Fruit fly (Drosophila melanogaster) whole organism, embryonic: ENCODE results near the gene trbl.
A peak's percentile ranks its signal among the peaks of the same experiment; 100 is the strongest.

Experiments
- CG1024 ChIP-seq: fragments of 200-800 bp; sonication (Bioruptor generic); IDR thresholded peaks from 2 replicates; pipeline ENCODE4 v1.3.6; 2022; ENCODE audit warnings: missing biosample characterization, missing genetic modification characterization
- CG10267 ChIP-seq: fragments of 200-800 bp; sonication (Bioruptor generic); optimal IDR thresholded peaks from 2 replicates; lab custom pipeline; 2018; ENCODE audit warnings: missing biosample characterization, mild to moderate bottlenecking, missing genetic modification characterization, moderate library complexity
- CG10959 ChIP-seq: fragments of 200-800 bp; sonication (Bioruptor generic); IDR thresholded peaks from 2 replicates; pipeline ENCODE4 v1.3.6; 2022; ENCODE audit warnings: missing biosample characterization, missing genetic modification characterization
- CG11247 ChIP-seq: fragments of 200-800 bp; sonication (Bioruptor generic); IDR thresholded peaks from 2 replicates; pipeline ENCODE4 v1.3.6; 2022; ENCODE audit warnings: missing biosample characterization, missing genetic modification characterization
- CG11723 ChIP-seq: fragments of 200-800 bp; sonication (Bioruptor generic); optimal IDR thresholded peaks from 2 replicates; lab custom pipeline; 2017; ENCODE audit warnings: missing biosample characterization, mild to moderate bottlenecking, missing genetic modification characterization
- CG12071 ChIP-seq: fragments of 200-800 bp; sonication (Bioruptor generic); optimal IDR thresholded peaks from 3 replicates; lab custom pipeline; 2018; ENCODE audit warnings: missing biosample characterization, mild to moderate bottlenecking, missing genetic modification characterization
- CG13123 ChIP-seq: fragments of 200-800 bp; sonication (Bioruptor generic); optimal IDR thresholded peaks from 2 replicates; lab custom pipeline; 2016; ENCODE audit warnings: missing biosample characterization, missing genetic modification characterization
- CG18764 ChIP-seq: fragments of 200-800 bp; sonication (Bioruptor generic); optimal IDR thresholded peaks from 3 replicates; lab custom pipeline; 2016; ENCODE audit warnings: missing biosample characterization, missing genetic modification characterization
- CG2199 ChIP-seq: fragments of 200-800 bp; sonication (Bioruptor generic); IDR thresholded peaks from 3 replicates; pipeline ENCODE4 v1.3.6; 2022; ENCODE audit warnings: missing biosample characterization, missing genetic modification characterization
- CG2678 ChIP-seq: fragments of 200-800 bp; sonication (Bioruptor generic); optimal IDR thresholded peaks from 3 replicates; lab custom pipeline; 2019; ENCODE audit warnings: missing biosample characterization, mild to moderate bottlenecking, missing genetic modification characterization, moderate library complexity
- CG2889 ChIP-seq: fragments of 200-800 bp; sonication (Bioruptor generic); IDR thresholded peaks from 3 replicates; pipeline ENCODE4 v1.3.6; 2022; ENCODE audit warnings: missing biosample characterization, missing genetic modification characterization
- CG32532 ChIP-seq: fragments of 200-800 bp; sonication (Bioruptor generic); IDR thresholded peaks from 2 replicates; pipeline ENCODE4 v1.3.6; 2022; ENCODE audit warnings: missing biosample characterization, missing genetic modification characterization
- CG34376 ChIP-seq: fragments of 200-800 bp; sonication (Bioruptor generic); optimal IDR thresholded peaks from 2 replicates; lab custom pipeline; 2018; ENCODE audit warnings: missing biosample characterization, mild to moderate bottlenecking, missing genetic modification characterization
- CG3838 ChIP-seq: fragments of 200-800 bp; sonication (Bioruptor generic); optimal IDR thresholded peaks from 3 replicates; lab custom pipeline; 2016; ENCODE audit warnings: missing biosample characterization, missing genetic modification characterization
- CG4328 ChIP-seq: fragments of 200-800 bp; sonication (Bioruptor generic); optimal IDR thresholded peaks from 3 replicates; lab custom pipeline; 2017; ENCODE audit warnings: missing biosample characterization, missing genetic modification reagents, missing genetic modification characterization
- CG4617 ChIP-seq: fragments of 200-800 bp; sonication (Bioruptor generic); optimal IDR thresholded peaks from 3 replicates; lab custom pipeline; 2016; ENCODE audit warnings: missing biosample characterization, missing genetic modification characterization, borderline replicate concordance
- CG4820 ChIP-seq: fragments of 200-800 bp; sonication (Bioruptor generic); optimal IDR thresholded peaks from 3 replicates; lab custom pipeline; 2016; ENCODE audit warnings: missing biosample characterization, missing genetic modification characterization
- CG6272 ChIP-seq: fragments of 200-800 bp; sonication (Bioruptor generic); IDR thresholded peaks from 2 replicates; pipeline ENCODE4 v1.3.6; 2022; ENCODE audit warnings: missing biosample characterization, missing genetic modification characterization
- CG7372 ChIP-seq: fragments of 200-800 bp; sonication (Bioruptor generic); IDR thresholded peaks from 2 replicates; pipeline ENCODE4 v1.3.6; 2022; ENCODE audit warnings: missing biosample characterization, missing genetic modification characterization
- CG8290 ChIP-seq, 3 experiments: fragments of 200-800 bp; sonication (Bioruptor generic); optimal IDR thresholded peaks; 2 replicates each; lab custom pipeline; 2016 to 2019; ENCODE audit warnings: missing biosample characterization in 3 of 3, missing genetic modification characterization in 3 of 3, mild to moderate bottlenecking in 2 of 3, moderate library complexity in 1 of 3
- CkIIα-i1 ChIP-seq: fragments of 200-800 bp; sonication (Bioruptor generic); IDR thresholded peaks from 2 replicates; pipeline ENCODE4 v1.3.6; 2022; ENCODE audit warnings: missing biosample characterization, missing genetic modification characterization
- CrebB ChIP-seq: fragments of 200-800 bp; sonication (Bioruptor generic); optimal IDR thresholded peaks from 3 replicates; lab custom pipeline; 2018; ENCODE audit warnings: missing biosample characterization, mild to moderate bottlenecking, missing genetic modification characterization
- Dref ChIP-seq: fragments of 200-800 bp; sonication (Bioruptor generic); IDR thresholded peaks from 2 replicates; pipeline ENCODE4 v1.3.6; 2022; ENCODE audit warnings: missing biosample characterization, missing genetic modification characterization
- Gug ChIP-seq: fragments of 200-800 bp; sonication (Bioruptor generic); IDR thresholded peaks from 4 replicates; pipeline ENCODE4 v1.3.6; 2022; ENCODE audit warnings: missing biosample characterization, missing genetic modification characterization
- HLH54F ChIP-seq: fragments of 200-800 bp; sonication (Bioruptor generic); optimal IDR thresholded peaks from 3 replicates; lab custom pipeline; 2016; ENCODE audit warnings: missing biosample characterization, missing genetic modification characterization
- Lpt ChIP-seq: fragments of >200 bp; optimal IDR thresholded peaks from 2 replicates; lab custom pipeline; 2018; ENCODE audit warnings: missing biosample characterization, missing genetic modification characterization
- Myb ChIP-seq: fragments of 200-800 bp; sonication (Bioruptor generic); optimal IDR thresholded peaks from 2 replicates; lab custom pipeline; 2016; ENCODE audit warnings: missing biosample characterization, missing genetic modification characterization
- Oli ChIP-seq: fragments of 200-800 bp; sonication (Bioruptor generic); optimal IDR thresholded peaks from 2 replicates; lab custom pipeline; 2018; ENCODE audit warnings: missing biosample characterization, mild to moderate bottlenecking, missing genetic modification characterization, moderate library complexity
- Ssrp ChIP-seq: fragments of 200-800 bp; sonication (Bioruptor generic); optimal IDR thresholded peaks from 2 replicates; lab custom pipeline; 2018; ENCODE audit warnings: missing biosample characterization, mild to moderate bottlenecking, missing genetic modification characterization, moderate library complexity
- ato ChIP-seq: fragments of 200-800 bp; sonication (Bioruptor generic); IDR thresholded peaks from 2 replicates; pipeline ENCODE4 v1.3.6; 2022; ENCODE audit warnings: missing biosample characterization, missing genetic modification characterization; ENCODE audit not compliant: partially characterized antibody
- br ChIP-seq: fragments of >200 bp; optimal IDR thresholded peaks from 2 replicates; lab custom pipeline; 2017
- bsh ChIP-seq, 2 experiments: fragments of 200-800 bp; sonication (Bioruptor generic); optimal IDR thresholded peaks; 2 replicates each; lab custom pipeline; 2017 to 2018; ENCODE audit warnings: mild to moderate bottlenecking in 2 of 2, missing biosample characterization in 2 of 2, missing genetic modification characterization in 2 of 2, moderate library complexity in 1 of 2
- cad ChIP-seq: fragments of >200 bp; optimal IDR thresholded peaks from 2 replicates; lab custom pipeline; 2017; ENCODE audit warnings: missing biosample characterization, missing genetic modification characterization
- da ChIP-seq: fragments of 200-800 bp; sonication (Bioruptor generic); optimal IDR thresholded peaks from 2 replicates; lab custom pipeline; 2016; ENCODE audit warnings: missing biosample characterization, missing genetic modification characterization
- exex ChIP-seq: fragments of 200-800 bp; sonication (Bioruptor generic); optimal IDR thresholded peaks from 4 replicates; lab custom pipeline; 2018; ENCODE audit warnings: missing biosample characterization, mild to moderate bottlenecking, missing genetic modification characterization, moderate library complexity
- fd102C ChIP-seq: fragments of 200-800 bp; sonication (Bioruptor generic); optimal IDR thresholded peaks from 2 replicates; lab custom pipeline; 2018; ENCODE audit warnings: missing biosample characterization, mild to moderate bottlenecking, missing genetic modification characterization, moderate library complexity
- fd64A ChIP-seq: fragments of 200-800 bp; sonication (Bioruptor generic); optimal IDR thresholded peaks from 3 replicates; lab custom pipeline; 2018; ENCODE audit warnings: missing biosample characterization, mild to moderate bottlenecking, missing genetic modification characterization
- h ChIP-seq: fragments of >200 bp; optimal IDR thresholded peaks from 2 replicates; lab custom pipeline; 2017
- kah ChIP-seq: fragments of 200-800 bp; sonication (Bioruptor generic); optimal IDR thresholded peaks from 2 replicates; lab custom pipeline; 2018; ENCODE audit warnings: missing biosample characterization, mild to moderate bottlenecking, missing genetic modification characterization
- knrl ChIP-seq: fragments of 200-800 bp; sonication (Bioruptor generic); IDR thresholded peaks from 3 replicates; pipeline ENCODE4 v1.3.6; 2022; ENCODE audit warnings: missing biosample characterization, missing genetic modification characterization; ENCODE audit not compliant: partially characterized antibody
- mirr ChIP-seq: fragments of 200-800 bp; sonication (Bioruptor generic); optimal IDR thresholded peaks from 3 replicates; lab custom pipeline; 2018; ENCODE audit warnings: missing biosample characterization, mild to moderate bottlenecking, missing genetic modification characterization
- nau ChIP-seq: fragments of 200-800 bp; sonication (Bioruptor generic); optimal IDR thresholded peaks from 3 replicates; lab custom pipeline; 2017; ENCODE audit warnings: missing biosample characterization, mild to moderate bottlenecking, missing genetic modification characterization, missing genetic modification reagents
- oc ChIP-seq: fragments of 200-800 bp; sonication (Bioruptor generic); optimal IDR thresholded peaks from 2 replicates; lab custom pipeline; 2018; ENCODE audit warnings: missing biosample characterization, mild to moderate bottlenecking, missing genetic modification characterization, moderate library complexity
- p53 ChIP-seq: fragments of 200-800 bp; sonication (Bioruptor generic); optimal IDR thresholded peaks from 2 replicates; lab custom pipeline; 2016; ENCODE audit warnings: missing biosample characterization, missing genetic modification characterization
- pan ChIP-seq, 4 experiments: fragments of >200 bp in 3 of 4; fragments of 200-800 bp in 1 of 4; sonication (Bioruptor generic) in 1 of 4; optimal IDR thresholded peaks in 3 of 4; IDR thresholded peaks in 1 of 4; 2 replicates each; pipeline versions ENCODE4 v1.3.6 to Lab custom; 2017 to 2022; ENCODE audit warnings: missing biosample characterization in 2 of 4, missing genetic modification characterization in 2 of 4, mixed read lengths in 1 of 4
- phol ChIP-seq: fragments of 200-800 bp; sonication (Bioruptor generic); optimal IDR thresholded peaks from 3 replicates; lab custom pipeline; 2018; ENCODE audit warnings: missing biosample characterization, mild to moderate bottlenecking, missing genetic modification characterization, moderate library complexity
- ro ChIP-seq: fragments of 200-800 bp; sonication (Bioruptor generic); IDR thresholded peaks from 2 replicates; pipeline ENCODE4 v1.3.6; 2022; ENCODE audit warnings: missing biosample characterization, missing genetic modification characterization
- tll ChIP-seq, 2 experiments: fragments of 200-800 bp in 1 of 2; fragments of >200 bp in 1 of 2; sonication (Bioruptor generic) in 1 of 2; optimal IDR thresholded peaks; 2 replicates each; lab custom pipeline; 2017 to 2019; ENCODE audit warnings: missing biosample characterization in 2 of 2, missing genetic modification characterization in 2 of 2, mild to moderate bottlenecking in 1 of 2, moderate library complexity in 1 of 2
- tna ChIP-seq: fragments of 200-800 bp; sonication (Bioruptor generic); IDR thresholded peaks from 2 replicates; pipeline ENCODE4 v1.3.6; 2022; ENCODE audit warnings: missing biosample characterization, missing genetic modification characterization; ENCODE audit not compliant: partially characterized antibody

Gene trbl

dm6 chr3L:20375878-20376563 is 25.4 kb downstream of the trbl start, which contains the start of the genes Ide and RhoBTB (continued):
- TF ChIP-seq CG18764 (GFP tag; lab: Kevin White, UChicago) = no peak
- peak; percentile 68 for TF ChIP-seq p53 (GFP tag; lab: Kevin White, UChicago)
- TF ChIP-seq Ssrp (tag; lab: Kevin White, UChicago) = peak; percentile 77
- TF ChIP-seq exex (tag; lab: Kevin White, UChicago) = peak; percentile 44
- TF ChIP-seq oc = no peak
- peak; percentile 4 for TF ChIP-seq CrebB
- no peak for TF ChIP-seq fd64A (GFP tag; lab: Kevin White, UChicago)
- TF ChIP-seq CG10267 (tag; lab: Kevin White, UChicago) = peak; percentile 95
- peak; percentile 92 for TF ChIP-seq Myb (GFP tag; lab: Kevin White, UChicago)
- peak; percentile 76 for TF ChIP-seq CG4328 (GFP tag; lab: Kevin White, UChicago)
- TF ChIP-seq tll (GFP tag; optimal IDR thresholded peaks at IDR 0.05; lab: Kevin White, UChicago) = peak in 1 of 2 experiments; percentile 16
- peak; percentile 17 for TF ChIP-seq CG12071 (GFP tag; lab: Kevin White, UChicago)
- peak; percentile 53 for TF ChIP-seq CG11723
- peak; percentile 90 for TF ChIP-seq phol (tag; lab: Kevin White, UChicago)
- no peak for TF ChIP-seq ro (GFP tag; lab: Robert Waterston, UW)
- peak; percentile 64; the same call in 1 of the 3 replicates for TF ChIP-seq CG2889
- TF ChIP-seq CkIIα-i1 = no peak
- TF ChIP-seq CG2199 (GFP tag; lab: Robert Waterston, UW) = no peak
- TF ChIP-seq nau (GFP tag; lab: Kevin White, UChicago) = no peak
- peak; percentile 87 for TF ChIP-seq CG2678
- no peak for TF ChIP-seq Lpt (GFP tag; lab: Kevin White, UChicago)
- TF ChIP-seq da = peak; percentile 67
- no peak; the same call in 1 of the 2 replicates for TF ChIP-seq tna (GFP tag; lab: Robert Waterston, UW)
- peak; percentile 82 for TF ChIP-seq CG6272
- TF ChIP-seq kah (GFP tag; lab: Kevin White, UChicago) = peak; percentile 22
- TF ChIP-seq CG4820 (GFP tag; lab: Kevin White, UChicago) = peak; percentile 70
- TF ChIP-seq fd102C (GFP tag; lab: Kevin White, UChicago) = no peak
- TF ChIP-seq CG8290 (GFP tag; optimal IDR thresholded peaks at IDR 0.05; lab: Kevin White, UChicago) = peak; percentile 71
- TF ChIP-seq CG8290 (tag; optimal IDR thresholded peaks at IDR 0.05; lab: Kevin White, UChicago) = peak in 1 of 2 experiments; percentile 15
- no peak for TF ChIP-seq ato (GFP tag; lab: Robert Waterston, UW)
- peak; percentile 36 for TF ChIP-seq CG3838 (GFP tag; lab: Kevin White, UChicago)
- TF ChIP-seq CG34376 = peak; percentile 59
- peak; percentile 81; the same call in 2 of the 4 replicates for TF ChIP-seq Gug (GFP tag; lab: Robert Waterston, UW)
- no peak for TF ChIP-seq pan (optimal IDR thresholded peaks at IDR 0.05; lab: Kevin White, UChicago)
- peak in 1 of 2 experiments; percentile 58 for TF ChIP-seq pan (GFP tag; optimal IDR thresholded peaks at IDR 0.05 in 1 of 2, IDR thresholded peaks at IDR 0.05 in 1 of 2)
- TF ChIP-seq knrl (GFP tag; lab: Robert Waterston, UW) = peak; percentile 63
- TF ChIP-seq CG13123 = peak; percentile 52
- peak; percentile 69 for TF ChIP-seq CG11247
- TF ChIP-seq CG4617 (GFP tag; lab: Kevin White, UChicago) = peak; percentile 54
- peak; percentile 85 for TF ChIP-seq CG7372 (GFP tag; lab: Robert Waterston, UW)
- peak; percentile 90 for TF ChIP-seq HLH54F (GFP tag; lab: Kevin White, UChicago)
- TF ChIP-seq bsh (GFP tag; optimal IDR thresholded peaks at IDR 0.05; lab: Kevin White, UChicago) = peak in 1 of 2 experiments; percentile 64
- TF ChIP-seq cad (GFP tag; lab: Kevin White, UChicago) = no peak
- TF ChIP-seq CG10959 (GFP tag; lab: Robert Waterston, UW) = no peak
- TF ChIP-seq br (lab: Kevin White, UChicago) = no peak
- peak; percentile 82 for TF ChIP-seq CG32532 (GFP tag; lab: Robert Waterston, UW)
- TF ChIP-seq h (lab: Kevin White, UChicago) = no peak
- peak; percentile 44 for TF ChIP-seq Dref (GFP tag; lab: Robert Waterston, UW)
- no peak for TF ChIP-seq mirr (GFP tag; lab: Kevin White, UChicago)
- peak; percentile 76 for TF ChIP-seq Oli (tag; lab: Kevin White, UChicago)
- TF ChIP-seq CG1024 (GFP tag; lab: Robert Waterston, UW) = no peak
